Worm (Caenorhabditis elegans) whole organism, L4 larva: ENCODE results near the gene ZC250.5.

ENCODE experiments used
- F44E2.7 ChIP-seq: fragments of 200-800 bp; sonication (Bioruptor generic); IDR thresholded peaks from 2 replicates; pipeline ENCODE4 v2.1.2; 2022; ENCODE audit warnings: missing genetic modification characterization, missing compliant biosample characterization
- T20F7.1 ChIP-seq: fragments of 200-800 bp; sonication (Bioruptor generic); optimal IDR thresholded peaks from 2 replicates; lab custom pipeline; 2018; ENCODE audit warnings: mild to moderate bottlenecking, missing genetic modification characterization, missing compliant biosample characterization
- Y48G9A.11 ChIP-seq: fragments of 200-800 bp; sonication (Bioruptor generic); IDR thresholded peaks from 2 replicates; pipeline ENCODE4 v1.3.6; 2022; ENCODE audit warnings: missing genetic modification reagents, missing genetic modification characterization, missing compliant biosample characterization
- Y5F2A.4 ChIP-seq: fragments of 200-800 bp; sonication (Bioruptor generic); optimal IDR thresholded peaks from 2 replicates; lab custom pipeline; 2018; ENCODE audit warnings: mild to moderate bottlenecking, missing genetic modification characterization, missing compliant biosample characterization
- Y75B8A.6 ChIP-seq: fragments of 200-800 bp; sonication (Bioruptor generic); IDR thresholded peaks from 2 replicates; pipeline ENCODE4 v1.3.6; 2022; ENCODE audit warnings: missing genetic modification reagents, missing genetic modification characterization, missing compliant biosample characterization
- ZK546.5 ChIP-seq, 2 experiments: sonication (generic microtip); optimal IDR thresholded peaks; 2 replicates each; lab custom pipeline; 2017; ENCODE audit warnings: missing biosample characterization in 2 of 2, missing genetic modification characterization in 2 of 2
- ama-1 ChIP-seq: fragments of 150-350 bp; optimal IDR thresholded peaks from 2 replicates; lab custom pipeline; 2014; ENCODE audit warnings: inconsistent platforms, mixed read lengths
- arid-1 ChIP-seq: fragments of 200-800 bp; sonication (Bioruptor generic); conservative IDR thresholded peaks from 2 replicates; pipeline ENCODE4 v1.3.6; 2022; ENCODE audit warnings: missing genetic modification reagents, missing genetic modification characterization, missing compliant biosample characterization
- ceh-20 ChIP-seq: fragments of 200-800 bp; sonication (Bioruptor generic); IDR thresholded peaks from 2 replicates; pipeline ENCODE4 v1.3.6; 2022; ENCODE audit warnings: missing genetic modification reagents, missing genetic modification characterization, missing compliant biosample characterization
- ceh-28 ChIP-seq: fragments of 150-350 bp; optimal IDR thresholded peaks from 2 replicates; lab custom pipeline; 2014; ENCODE audit warnings: missing biosample characterization, missing genetic modification reagents, missing genetic modification characterization
- daf-12 ChIP-seq: fragments of 150-350 bp; optimal IDR thresholded peaks from 2 replicates; lab custom pipeline; 2014; ENCODE audit warnings: missing biosample characterization, missing genetic modification reagents, missing genetic modification characterization
- daf-16 ChIP-seq, 3 experiments: sonication (generic microtip); optimal IDR thresholded peaks; 2 replicates each; lab custom pipeline; 2016 to 2017; ENCODE audit warnings: missing genetic modification characterization in 3 of 3, missing genetic modification reagents in 3 of 3, mild to moderate bottlenecking in 2 of 3, missing compliant biosample characterization in 2 of 3, missing biosample characterization in 1 of 3, moderate library complexity in 1 of 3
- dmd-8 ChIP-seq: fragments of 200-800 bp; sonication (Bioruptor generic); IDR thresholded peaks from 2 replicates; pipeline ENCODE4 v1.3.6; 2022; ENCODE audit warnings: missing genetic modification characterization, missing compliant biosample characterization
- egl-27 ChIP-seq: sonication (generic microtip); optimal IDR thresholded peaks from 3 replicates; lab custom pipeline; 2017; ENCODE audit warnings: missing biosample characterization, missing genetic modification reagents, missing genetic modification characterization
- fkh-10 ChIP-seq: fragments of 150-350 bp; optimal IDR thresholded peaks from 2 replicates; lab custom pipeline; 2014; ENCODE audit warnings: missing biosample characterization, missing genetic modification reagents, missing genetic modification characterization
- hif-1 ChIP-seq, 2 experiments: sonication (generic microtip); optimal IDR thresholded peaks; 2 replicates each; lab custom pipeline; 2016 to 2017; ENCODE audit warnings: missing compliant biosample characterization in 2 of 2, missing genetic modification characterization in 2 of 2, missing genetic modification reagents in 2 of 2, missing genotype in 2 of 2, mild to moderate bottlenecking in 1 of 2
- hlh-30 ChIP-seq: sonication (generic microtip); optimal IDR thresholded peaks from 2 replicates; lab custom pipeline; 2017; ENCODE audit warnings: antibody characterized with exemption, mild to moderate bottlenecking, missing genetic modification characterization, missing compliant biosample characterization; ENCODE audit not compliant: insufficient read depth
- lin-39 ChIP-seq: fragments of 150-350 bp; optimal IDR thresholded peaks from 2 replicates; lab custom pipeline; 2014; ENCODE audit warnings: missing biosample characterization, missing genetic modification reagents, missing genetic modification characterization
- lir-3 ChIP-seq: sonication (generic microtip); optimal IDR thresholded peaks from 2 replicates; lab custom pipeline; 2016; ENCODE audit warnings: mild to moderate bottlenecking, missing genetic modification characterization, missing compliant biosample characterization
- lsy-2 ChIP-seq, 2 experiments: fragments of 150-350 bp in 1 of 2; sonication (generic microtip) in 1 of 2; optimal IDR thresholded peaks; 2 replicates each; lab custom pipeline; 2014 to 2017; ENCODE audit warnings: missing biosample characterization in 2 of 2, missing genetic modification characterization in 2 of 2
- madf-5 ChIP-seq, 2 experiments: fragments of 200-800 bp; sonication (Bioruptor generic); IDR thresholded peaks; 2 replicates each; pipeline ENCODE4 v1.3.6; 2022; ENCODE audit warnings: missing compliant biosample characterization in 2 of 2, missing genetic modification characterization in 2 of 2
- mdl-1 ChIP-seq, 2 experiments: fragments of 150-350 bp in 1 of 2; sonication (generic microtip) in 1 of 2; optimal IDR thresholded peaks; 2 replicates each; lab custom pipeline; 2014 to 2017; ENCODE audit warnings: missing biosample characterization in 2 of 2, missing genetic modification characterization in 2 of 2
- mes-2 ChIP-seq: sonication (generic microtip); optimal IDR thresholded peaks from 2 replicates; lab custom pipeline; 2016; ENCODE audit warnings: missing genotype, mild to moderate bottlenecking, missing genetic modification characterization, missing compliant biosample characterization; ENCODE audit not compliant: poor library complexity, severe bottlenecking
- nhr-28 ChIP-seq: fragments of 150-350 bp; optimal IDR thresholded peaks from 2 replicates; lab custom pipeline; 2014; ENCODE audit warnings: missing biosample characterization, missing genetic modification characterization
- nhr-77 ChIP-seq: fragments of 150-350 bp; optimal IDR thresholded peaks from 2 replicates; lab custom pipeline; 2014; ENCODE audit warnings: missing biosample characterization, missing genetic modification characterization
- rbr-2 ChIP-seq: sonication (generic microtip); optimal IDR thresholded peaks from 2 replicates; lab custom pipeline; 2016; ENCODE audit warnings: missing genotype, missing genetic modification characterization, missing compliant biosample characterization
- saeg-2 ChIP-seq: fragments of 200-800 bp; sonication (Bioruptor generic); IDR thresholded peaks from 2 replicates; pipeline ENCODE4 v1.3.6; 2022; ENCODE audit warnings: missing genetic modification reagents, missing genetic modification characterization, missing compliant biosample characterization
- tra-1 ChIP-seq: fragments of 200-800 bp; sonication (Bioruptor generic); IDR thresholded peaks from 2 replicates; pipeline ENCODE4 v1.3.6; 2022; ENCODE audit warnings: missing genetic modification reagents, missing genetic modification characterization, missing compliant biosample characterization
- unc-39 ChIP-seq: sonication (generic microtip); optimal IDR thresholded peaks from 2 replicates; lab custom pipeline; 2017; ENCODE audit warnings: missing biosample characterization, missing genetic modification characterization
- unc-62 ChIP-seq, 3 experiments: fragments of 150-350 bp in 1 of 3; sonication (generic microtip); optimal IDR thresholded peaks in 2 of 3; peaks in 1 of 3; 1 replicate in 1 of 3; 2 replicates in 2 of 3; lab custom pipeline; 2014 to 2017; ENCODE audit warnings: missing biosample characterization in 3 of 3, missing genetic modification characterization in 3 of 3, missing genetic modification reagents in 3 of 3, missing genotype in 1 of 3
- zag-1 ChIP-seq: fragments of 150-350 bp; optimal IDR thresholded peaks from 2 replicates; lab custom pipeline; 2014; ENCODE audit warnings: missing biosample characterization, missing genetic modification characterization
- zfp-2 ChIP-seq: sonication (generic microtip); optimal IDR thresholded peaks from 2 replicates; lab custom pipeline; 2016; ENCODE audit warnings: mild to moderate bottlenecking, missing genetic modification characterization, missing compliant biosample characterization
- zfp-3 ChIP-seq: fragments of 200-800 bp; sonication (Bioruptor generic); conservative IDR thresholded peaks from 2 replicates; pipeline ENCODE4 v1.3.6; 2022; ENCODE audit warnings: missing genetic modification reagents, missing genetic modification characterization, missing compliant biosample characterization
- zip-2 ChIP-seq: fragments of 150-350 bp; optimal IDR thresholded peaks from 2 replicates; lab custom pipeline; 2014; ENCODE audit warnings: missing biosample characterization, missing genetic modification characterization

ZC250.5 gene

DNA sequence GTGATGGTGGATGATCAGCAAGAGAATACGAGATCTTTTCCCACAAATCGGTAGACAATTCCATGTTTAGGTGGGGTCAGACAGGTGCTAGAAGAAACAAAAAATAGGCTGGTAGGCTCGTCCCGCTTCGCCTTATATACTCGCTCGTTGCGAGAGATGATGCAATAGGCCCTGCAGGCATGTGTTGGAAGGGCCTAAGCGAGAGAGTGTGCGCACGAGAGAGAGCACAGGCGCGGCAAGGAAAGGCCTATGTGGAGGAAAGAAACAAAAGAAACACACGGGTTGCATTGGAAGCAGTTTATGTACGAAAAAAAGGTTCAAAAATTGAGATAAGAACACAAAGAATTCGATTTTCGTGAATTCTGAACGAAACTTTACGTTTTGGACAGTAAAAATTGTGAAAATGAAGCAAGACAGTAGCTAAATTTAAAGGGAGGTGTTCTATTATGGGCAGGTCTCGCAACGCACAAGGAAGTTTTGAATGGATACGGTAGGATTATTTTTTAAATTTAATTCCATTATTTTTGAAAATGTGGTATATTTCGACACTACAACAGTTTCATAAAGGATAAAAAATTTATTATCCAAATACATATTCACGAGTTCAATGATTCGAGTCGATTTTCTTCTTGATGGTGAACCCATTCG lies 24.7 kb upstream of the ZC250.5 start, which contains the start of gene F44E7.5 (continued):
- no peak for TF ChIP-seq Y75B8A.6 (GFP tag; lab: Robert Waterston, UW)
- no peak for TF ChIP-seq zip-2 (tag; lab: Kevin White, UChicago)
- TF ChIP-seq Y48G9A.11 (GFP tag; lab: Robert Waterston, UW): no peak
- TF ChIP-seq egl-27 (tag; lab: Kevin White, UChicago): no peak
- no peak for TF ChIP-seq Y5F2A.4 (GFP tag; lab: Kevin White, UChicago)
- no peak for TF ChIP-seq madf-5 (GFP tag; IDR thresholded peaks at IDR 0.05; lab: Robert Waterston, UW)
- TF ChIP-seq tra-1 (GFP tag; lab: Robert Waterston, UW): no peak
- peak in 1 of 2 experiments; percentile 12 for TF ChIP-seq hif-1 (tag; optimal IDR thresholded peaks at IDR 0.05; lab: Kevin White, UChicago)
- TF ChIP-seq mdl-1 (tag; optimal IDR thresholded peaks at IDR 0.05; lab: Kevin White, UChicago): peak; percentile 13 to 82
- TF ChIP-seq hlh-30 (tag; lab: Kevin White, UChicago): peak; percentile 87
- TF ChIP-seq nhr-77 (tag; lab: Kevin White, UChicago): peak; percentile 35
- TF ChIP-seq dmd-8: no peak
- no peak for TF ChIP-seq lir-3 (tag; lab: Kevin White, UChicago)
- peak; percentile 53 for TF ChIP-seq rbr-2
- TF ChIP-seq unc-39 (tag; lab: Kevin White, UChicago): no peak
- TF ChIP-seq fkh-10: no peak
- 0 out of 2 replicates have a peak, but pooled peaks have one; percentile 45 for TF ChIP-seq ceh-20
- TF ChIP-seq ZK546.5 (tag; optimal IDR thresholded peaks at IDR 0.05; lab: Kevin White, UChicago): no peak

DNA sequence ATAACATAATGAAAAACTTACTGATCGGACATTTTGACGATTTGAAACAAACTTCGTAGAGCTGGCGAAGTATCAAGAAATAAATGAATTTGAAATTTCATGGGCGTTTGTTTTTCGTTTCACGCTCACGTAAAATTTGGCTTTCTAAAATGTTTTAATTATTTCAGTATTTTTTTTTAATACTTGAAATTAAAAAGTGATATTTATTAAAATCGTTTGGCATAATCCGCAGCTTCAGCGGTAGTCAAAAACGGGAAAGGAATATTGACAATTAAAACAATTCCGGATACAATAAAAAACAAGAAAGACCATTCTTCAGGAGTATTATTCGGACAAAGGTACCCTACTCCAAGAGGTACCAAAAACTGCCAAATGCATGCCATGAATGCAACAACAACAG lies 22.9 kb upstream of the ZC250.5 start, which contains the start of gene fbxa-183:
Gene fbxa-183 (minus strand): TSS at position 101 of the 400 bp plus-strand sequence.
- TF ChIP-seq unc-62 (GFP tag; optimal IDR thresholded peaks at IDR 0.05 in 1 of 2; lab: Kevin White, UChicago) (peak in 1 of 2 experiments; percentile 41), unc-62 (tag; optimal IDR thresholded peaks at IDR 0.05; lab: Kevin White, UChicago) (no peak), nhr-28 (tag; lab: Kevin White, UChicago) (no peak)

DNA sequence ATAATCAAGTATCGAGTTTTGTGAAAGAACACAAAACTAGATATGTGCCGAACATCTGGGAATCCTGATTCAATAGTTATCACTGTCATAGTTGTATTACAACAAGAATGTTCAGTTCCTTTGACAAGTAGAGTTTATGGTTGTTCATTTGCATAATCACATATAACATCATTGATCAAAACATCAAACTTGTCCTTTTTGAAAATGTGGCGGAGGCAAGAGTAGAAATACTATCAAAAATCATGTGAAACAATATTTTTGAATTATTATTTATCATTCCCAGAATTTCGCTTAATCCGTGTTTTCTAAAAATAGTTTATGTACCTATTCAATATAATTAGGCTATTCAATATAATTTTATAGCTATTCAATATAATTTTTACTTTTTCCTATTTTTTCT lies 20.2 kb upstream of the ZC250.5 start, which contains the start of gene F44E7.7:
Gene F44E7.7 (minus strand): TSS at position 101 of the 400 bp plus-strand sequence.
- TF ChIP-seq Y5F2A.4 (GFP tag; lab: Kevin White, UChicago) (no peak), mes-2 (tag; lab: Kevin White, UChicago) (no peak), tra-1 (GFP tag; lab: Robert Waterston, UW) (no peak), hlh-30 (tag; lab: Kevin White, UChicago) (no peak), arid-1 (no peak), T20F7.1 (no peak), daf-12 (tag; lab: Kevin White, UChicago) (no peak), zag-1 (no peak), zfp-3 (no peak), zip-2 (tag; lab: Kevin White, UChicago) (no peak), saeg-2 (GFP tag; lab: Robert Waterston, UW) (no peak), zfp-2 (tag; lab: Kevin White, UChicago) (no peak), ama-1 (lab: Kevin White, UChicago) (no peak), lin-39 (tag; lab: Kevin White, UChicago) (no peak), ceh-28 (no peak), lsy-2 (tag; optimal IDR thresholded peaks at IDR 0.05; lab: Kevin White, UChicago) (no peak), F44E2.7 (GFP tag; lab: Robert Waterston, UW) (no peak), daf-16 (GFP tag; optimal IDR thresholded peaks at IDR 0.05; lab: Kevin White, UChicago) (no peak), daf-16 (tag; optimal IDR thresholded peaks at IDR 0.05; lab: Kevin White, UChicago) (no peak), ZK546.5 (tag; optimal IDR thresholded peaks at IDR 0.05; lab: Kevin White, UChicago) (no peak)
- TF ChIP-seq, all 104 proteins: peak for 0
